Worm (Caenorhabditis elegans) whole organism, late embryonic: Measurements from ENCODE around the gene C39D10.11.

ENCODE experiments used
- ama-1 ChIP-seq: fragments of 150-350 bp; optimal IDR thresholded peaks from 2 replicates; lab custom pipeline; 2014
- ceh-2 ChIP-seq: sonication (generic microtip); optimal IDR thresholded peaks from 2 replicates; lab custom pipeline; 2016; ENCODE audit warnings: missing genotype, missing genetic modification characterization, missing compliant biosample characterization
- ceh-34 ChIP-seq: sonication (generic microtip); optimal IDR thresholded peaks from 2 replicates; lab custom pipeline; 2016; ENCODE audit warnings: mild to moderate bottlenecking, missing genetic modification characterization, missing compliant biosample characterization
- hlh-6 ChIP-seq: sonication (generic microtip); optimal IDR thresholded peaks from 2 replicates; lab custom pipeline; 2016; ENCODE audit warnings: missing genotype, missing genetic modification characterization, missing compliant biosample characterization
- pha-4 ChIP-seq: fragments of 150-350 bp; optimal IDR thresholded peaks from 2 replicates; lab custom pipeline; 2018; ENCODE audit warnings: missing biosample characterization, missing genetic modification reagents, missing genetic modification characterization
- pqm-1 ChIP-seq: sonication (generic microtip); optimal IDR thresholded peaks from 2 replicates; lab custom pipeline; 2016; ENCODE audit warnings: missing genetic modification characterization, missing compliant biosample characterization
- pros-1 ChIP-seq: fragments of 150-350 bp; optimal IDR thresholded peaks from 2 replicates; lab custom pipeline; 2014; ENCODE audit warnings: missing biosample characterization, missing genetic modification reagents, missing genetic modification characterization
- tbx-2 ChIP-seq: sonication (generic microtip); optimal IDR thresholded peaks from 2 replicates; lab custom pipeline; 2016; ENCODE audit warnings: missing genetic modification characterization, missing compliant biosample characterization
- unc-42 ChIP-seq: sonication (generic microtip); optimal IDR thresholded peaks from 2 replicates; lab custom pipeline; 2016; ENCODE audit warnings: missing genotype, missing genetic modification characterization, missing compliant biosample characterization
- zip-5 ChIP-seq: sonication (generic microtip); optimal IDR thresholded peaks from 2 replicates; lab custom pipeline; 2016; ENCODE audit warnings: missing genetic modification characterization, missing compliant biosample characterization

DNA sequence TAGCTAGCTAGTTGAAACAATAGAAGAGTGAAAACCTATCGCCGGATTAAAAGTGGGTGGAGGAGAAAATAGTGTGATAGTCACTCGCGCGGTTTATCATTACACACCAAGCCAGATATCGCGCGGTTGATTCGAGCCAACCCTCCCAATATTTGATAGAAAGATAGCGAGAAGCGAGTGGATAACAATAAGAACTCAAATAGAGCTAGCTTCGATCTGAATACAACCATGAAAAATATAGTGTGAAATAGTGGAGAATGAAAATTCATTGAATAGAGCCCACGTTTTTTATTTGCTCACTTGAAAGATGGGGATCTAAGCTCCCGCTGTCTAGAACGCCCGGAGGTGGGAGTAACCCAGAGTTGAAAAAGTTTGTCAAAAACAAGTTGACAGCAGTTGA, 41.9 kb downstream of the C39D10.11 start, which contains the start of gene tnt-3:
- TF ChIP-seq pqm-1 (tag; lab: Kevin White, UChicago) (no peak), zip-5 (tag; lab: Kevin White, UChicago) (no peak), unc-42 (no peak), hlh-6 (tag; lab: Kevin White, UChicago) (no peak), pros-1 (tag; lab: Kevin White, UChicago) (no peak), tbx-2 (tag; lab: Kevin White, UChicago) (no peak), ceh-2 (no peak), ama-1 (lab: Kevin White, UChicago) (no peak), ceh-34 (tag; lab: Kevin White, UChicago) (no peak), pha-4 (tag; lab: Kevin White, UChicago) (no peak)
